Fruit fly (Drosophila melanogaster) whole organism, embryonic: ENCODE data around the gene CG13126.

Experiments used
- Antp ChIP-seq: fragments of 200-800 bp; sonication (Bioruptor generic); optimal IDR thresholded peaks from 3 replicates; lab custom pipeline; 2016; ENCODE audit warnings: missing biosample characterization, missing genetic modification characterization
- Awh ChIP-seq: fragments of 200-800 bp; sonication (Bioruptor generic); IDR thresholded peaks from 2 replicates; pipeline ENCODE4, ENCODE4 v1.3.6; 2022; ENCODE audit warnings: missing biosample characterization, missing genetic modification characterization
- BtbVII ChIP-seq: fragments of 200-800 bp; sonication (Bioruptor generic); optimal IDR thresholded peaks from 3 replicates; lab custom pipeline; 2017; ENCODE audit warnings: missing biosample characterization, mild to moderate bottlenecking, missing genetic modification characterization
- Bteb2 ChIP-seq: fragments of 200-800 bp; sonication (Bioruptor generic); optimal IDR thresholded peaks from 2 replicates; lab custom pipeline; 2016; ENCODE audit warnings: missing biosample characterization, missing genetic modification characterization
- C15 ChIP-seq: fragments of 200-800 bp; sonication (Bioruptor generic); IDR thresholded peaks from 3 replicates; pipeline ENCODE4 v1.3.6; 2022; ENCODE audit warnings: missing biosample characterization, missing genetic modification characterization
- CG10959 ChIP-seq: fragments of 200-800 bp; sonication (Bioruptor generic); IDR thresholded peaks from 2 replicates; pipeline ENCODE4 v1.3.6; 2022; ENCODE audit warnings: missing biosample characterization, missing genetic modification characterization
- CG11504 ChIP-seq: fragments of 200-800 bp; sonication (Bioruptor generic); optimal IDR thresholded peaks from 3 replicates; lab custom pipeline; 2019; ENCODE audit warnings: missing biosample characterization, mild to moderate bottlenecking, missing genetic modification characterization, moderate library complexity
- CG13287 ChIP-seq: fragments of 200-800 bp; sonication (Bioruptor generic); IDR thresholded peaks from 2 replicates; pipeline ENCODE4 v1.3.6; 2022; ENCODE audit warnings: missing biosample characterization, missing genetic modification characterization; ENCODE audit not compliant: partially characterized antibody
- CG14014 ChIP-seq: fragments of 200-800 bp; sonication (Bioruptor generic); IDR thresholded peaks from 2 replicates; pipeline ENCODE4 v1.3.6; 2022; ENCODE audit warnings: missing biosample characterization, missing genetic modification characterization
- CG14667 ChIP-seq: fragments of 200-800 bp; sonication (Bioruptor generic); IDR thresholded peaks from 2 replicates; pipeline ENCODE4 v1.3.6; 2022; ENCODE audit warnings: missing biosample characterization, missing genetic modification characterization
- CG15269 ChIP-seq: fragments of 200-800 bp; sonication (Bioruptor generic); optimal IDR thresholded peaks from 2 replicates; lab custom pipeline; 2018; ENCODE audit warnings: missing biosample characterization, mild to moderate bottlenecking, missing genetic modification characterization, moderate library complexity
- CG1647 ChIP-seq: fragments of 200-800 bp; sonication (Bioruptor generic); optimal IDR thresholded peaks from 3 replicates; lab custom pipeline; 2016; ENCODE audit warnings: missing biosample characterization, missing genetic modification characterization
- CG16863 ChIP-seq: fragments of 200-800 bp; sonication (Bioruptor generic); optimal IDR thresholded peaks from 3 replicates; lab custom pipeline; 2016; ENCODE audit warnings: missing biosample characterization, missing genetic modification characterization
- CG17802 ChIP-seq: fragments of 200-800 bp; sonication (Bioruptor generic); optimal IDR thresholded peaks from 2 replicates; lab custom pipeline; 2018; ENCODE audit warnings: missing biosample characterization, mild to moderate bottlenecking, missing genetic modification characterization, moderate library complexity
- CG1792 ChIP-seq: fragments of 200-800 bp; sonication (Bioruptor generic); optimal IDR thresholded peaks from 2 replicates; lab custom pipeline; 2016; ENCODE audit warnings: missing biosample characterization, missing genetic modification characterization
- CG18011 ChIP-seq: fragments of 200-800 bp; sonication (Bioruptor generic); optimal IDR thresholded peaks from 2 replicates; lab custom pipeline; 2017; ENCODE audit warnings: missing biosample characterization, missing genetic modification characterization, mild to moderate bottlenecking, moderate library complexity, missing genotype
- CG18619 ChIP-seq: fragments of 200-800 bp; sonication (Bioruptor generic); optimal IDR thresholded peaks from 3 replicates; lab custom pipeline; 2017; ENCODE audit warnings: missing biosample characterization, mild to moderate bottlenecking, missing genetic modification characterization
- CG30020 ChIP-seq: fragments of 200-800 bp; optimal IDR thresholded peaks from 2 replicates; lab custom pipeline; 2019; ENCODE audit warnings: missing biosample characterization, mild to moderate bottlenecking, missing genetic modification characterization, moderate library complexity
- CG3065 ChIP-seq: fragments of 200-800 bp; sonication (Bioruptor generic); optimal IDR thresholded peaks from 2 replicates; lab custom pipeline; 2016; ENCODE audit warnings: missing biosample characterization, missing genetic modification characterization
- CG4360 ChIP-seq: fragments of 200-800 bp; sonication (Bioruptor generic); IDR thresholded peaks from 2 replicates; pipeline ENCODE4 v1.3.6; 2022; ENCODE audit warnings: missing biosample characterization, missing genetic modification characterization
- CG4617 ChIP-seq: fragments of 200-800 bp; sonication (Bioruptor generic); optimal IDR thresholded peaks from 3 replicates; lab custom pipeline; 2016; ENCODE audit warnings: missing biosample characterization, missing genetic modification characterization, borderline replicate concordance
- CG7372 ChIP-seq: fragments of 200-800 bp; sonication (Bioruptor generic); IDR thresholded peaks from 2 replicates; pipeline ENCODE4 v1.3.6; 2022; ENCODE audit warnings: missing biosample characterization, missing genetic modification characterization
- CG7745 ChIP-seq: fragments of 200-800 bp; sonication (Bioruptor generic); optimal IDR thresholded peaks from 2 replicates; lab custom pipeline; 2018; ENCODE audit warnings: missing biosample characterization, mild to moderate bottlenecking, missing genetic modification characterization, moderate library complexity
- CG7839 ChIP-seq: fragments of 200-800 bp; sonication (Bioruptor generic); optimal IDR thresholded peaks from 3 replicates; lab custom pipeline; 2018; ENCODE audit warnings: missing biosample characterization, mild to moderate bottlenecking, missing genetic modification characterization, moderate library complexity
- CG8478 ChIP-seq: fragments of >200 bp; optimal IDR thresholded peaks from 2 replicates; lab custom pipeline; 2018
- CG9932 ChIP-seq: fragments of 200-800 bp; sonication (Bioruptor generic); IDR thresholded peaks from 2 replicates; pipeline ENCODE4 v1.3.6; 2022; ENCODE audit warnings: missing biosample characterization, missing genetic modification characterization
- CoRest ChIP-seq: fragments of 200-800 bp; sonication (Bioruptor generic); optimal IDR thresholded peaks from 3 replicates; lab custom pipeline; 2018; ENCODE audit warnings: missing biosample characterization, mild to moderate bottlenecking, missing genetic modification characterization, moderate library complexity
- D ChIP-seq, 2 experiments: fragments of 200-800 bp in 1 of 2; fragments of >200 bp in 1 of 2; sonication (Bioruptor generic) in 1 of 2; optimal IDR thresholded peaks; 2 replicates in 1 of 2; 3 replicates in 1 of 2; lab custom pipeline; 2017; ENCODE audit warnings: mild to moderate bottlenecking in 1 of 2, missing biosample characterization in 1 of 2, missing genetic modification characterization in 1 of 2, missing genetic modification reagents in 1 of 2
- E2f1 ChIP-seq: fragments of 200-800 bp; sonication (Bioruptor generic); IDR thresholded peaks from 2 replicates; pipeline ENCODE4 v1.3.6; 2022; ENCODE audit warnings: missing biosample characterization, missing genetic modification characterization
- Ets65A ChIP-seq: fragments of 200-800 bp; sonication (Bioruptor generic); peaks from one replicate; lab custom pipeline; 2016; ENCODE audit warnings: missing biosample characterization, missing genetic modification characterization
- Myb ChIP-seq: fragments of 200-800 bp; sonication (Bioruptor generic); optimal IDR thresholded peaks from 2 replicates; lab custom pipeline; 2016; ENCODE audit warnings: missing biosample characterization, missing genetic modification characterization
- Pdp1 ChIP-seq, 2 experiments: fragments of 200-800 bp; sonication (Bioruptor generic); optimal IDR thresholded peaks; 3 replicates each; lab custom pipeline; 2016; ENCODE audit warnings: missing biosample characterization in 2 of 2, missing genetic modification characterization in 2 of 2, mild to moderate bottlenecking in 1 of 2, moderate library complexity in 1 of 2
- Spps ChIP-seq: fragments of 200-800 bp; sonication (Bioruptor generic); optimal IDR thresholded peaks from 2 replicates; lab custom pipeline; 2018; ENCODE audit warnings: missing biosample characterization, mild to moderate bottlenecking, missing genetic modification characterization
- TFAM ChIP-seq: fragments of 200-800 bp; sonication (Bioruptor generic); optimal IDR thresholded peaks from 2 replicates; lab custom pipeline; 2017; ENCODE audit warnings: missing biosample characterization, missing genetic modification characterization, inconsistent platforms
- Usf ChIP-seq: fragments of 200-800 bp; sonication (Bioruptor generic); optimal IDR thresholded peaks from 2 replicates; lab custom pipeline; 2017; ENCODE audit warnings: missing genotype, missing biosample characterization, missing genetic modification characterization
- bcd ChIP-seq: fragments of 200-800 bp; sonication (Bioruptor generic); optimal IDR thresholded peaks from 2 replicates; lab custom pipeline; 2017; ENCODE audit warnings: missing biosample characterization, mild to moderate bottlenecking, missing genetic modification characterization
- cad ChIP-seq: fragments of >200 bp; optimal IDR thresholded peaks from 2 replicates; lab custom pipeline; 2017; ENCODE audit warnings: missing biosample characterization, missing genetic modification characterization
- chm ChIP-seq: fragments of 200-800 bp; sonication (Bioruptor generic); IDR thresholded peaks from 2 replicates; pipeline ENCODE4 v1.3.6; 2022; ENCODE audit warnings: missing biosample characterization, missing genetic modification characterization
- cwo ChIP-seq: fragments of 200-800 bp; sonication (Bioruptor generic); optimal IDR thresholded peaks from 3 replicates; lab custom pipeline; 2017; ENCODE audit warnings: missing biosample characterization, missing genetic modification characterization, mild to moderate bottlenecking, moderate library complexity, missing genetic modification reagents
- dm ChIP-seq: fragments of 200-800 bp; sonication (Bioruptor generic); optimal IDR thresholded peaks from 3 replicates; lab custom pipeline; 2016; ENCODE audit warnings: missing biosample characterization, missing genetic modification characterization
- exex ChIP-seq: fragments of 200-800 bp; sonication (Bioruptor generic); optimal IDR thresholded peaks from 4 replicates; lab custom pipeline; 2018; ENCODE audit warnings: missing biosample characterization, mild to moderate bottlenecking, missing genetic modification characterization, moderate library complexity
- gcm2 ChIP-seq: fragments of 200-800 bp; sonication (Bioruptor generic); optimal IDR thresholded peaks from 2 replicates; lab custom pipeline; 2016; ENCODE audit warnings: missing biosample characterization, missing genetic modification characterization
- grn ChIP-seq: fragments of 200-800 bp; sonication (Bioruptor generic); optimal IDR thresholded peaks from 3 replicates; lab custom pipeline; 2017; ENCODE audit warnings: missing biosample characterization, missing genetic modification characterization
- pan ChIP-seq, 4 experiments: fragments of >200 bp in 3 of 4; fragments of 200-800 bp in 1 of 4; sonication (Bioruptor generic) in 1 of 4; optimal IDR thresholded peaks in 3 of 4; IDR thresholded peaks in 1 of 4; 2 replicates each; pipeline versions ENCODE4 v1.3.6 to Lab custom; 2017 to 2022; ENCODE audit warnings: missing biosample characterization in 2 of 4, missing genetic modification characterization in 2 of 4, mixed read lengths in 1 of 4
- pita ChIP-seq: fragments of 200-800 bp; sonication (Bioruptor generic); optimal IDR thresholded peaks from 2 replicates; lab custom pipeline; 2017; ENCODE audit warnings: missing biosample characterization, mild to moderate bottlenecking, missing genetic modification characterization
- pros ChIP-seq: fragments of 200-800 bp; sonication (Bioruptor generic); optimal IDR thresholded peaks from 3 replicates; lab custom pipeline; 2019; ENCODE audit warnings: missing biosample characterization, mild to moderate bottlenecking, missing genetic modification characterization, moderate library complexity
- sens ChIP-seq: fragments of 200-800 bp; sonication (Bioruptor generic); peaks from one replicate; lab custom pipeline; 2016; ENCODE audit warnings: missing biosample characterization, missing genetic modification characterization
- slbo ChIP-seq: fragments of 200-800 bp; sonication (Bioruptor generic); IDR thresholded peaks from 2 replicates; pipeline ENCODE4 v1.3.6; 2022; ENCODE audit warnings: missing biosample characterization, missing genetic modification characterization
- sqz ChIP-seq: fragments of 200-800 bp; sonication (Bioruptor generic); optimal IDR thresholded peaks from 3 replicates; lab custom pipeline; 2018; ENCODE audit warnings: missing biosample characterization, mild to moderate bottlenecking, missing genetic modification characterization

Gene CG13126

DNA sequence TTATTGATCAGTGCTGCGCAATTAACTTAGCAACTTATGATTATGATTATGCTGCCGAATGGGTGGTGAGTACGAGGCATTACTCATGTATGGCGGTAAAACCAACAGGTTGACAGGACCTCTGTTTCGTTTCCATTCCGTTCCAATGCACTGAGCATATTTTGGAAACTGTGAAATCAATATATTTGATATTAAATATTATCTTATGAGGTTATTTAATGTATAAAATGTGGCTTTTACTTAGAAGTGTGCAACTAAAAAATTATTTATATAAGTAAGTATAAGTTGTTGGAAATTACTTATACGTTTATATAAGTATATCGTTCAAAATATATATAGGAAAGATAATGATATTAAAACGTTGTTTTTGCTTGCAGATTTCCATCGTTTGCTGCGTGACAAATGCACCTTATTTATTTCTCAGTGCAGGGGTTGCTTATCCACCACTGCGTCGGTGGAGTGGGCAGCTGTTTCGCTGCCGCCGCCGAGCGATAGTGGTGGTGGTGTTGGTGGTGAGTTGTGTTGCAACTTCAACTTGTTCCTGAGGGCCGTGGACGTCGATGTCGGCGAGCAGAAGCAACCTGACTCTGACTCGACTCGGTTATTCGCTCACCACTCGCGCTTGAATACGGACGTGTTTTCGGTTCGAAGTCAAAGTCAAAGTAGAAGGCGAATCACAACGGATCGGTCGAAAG, 30.2 kb upstream of the CG13126 start, which contains the start of gene bib (continued):
- TF ChIP-seq exex (tag; lab: Kevin White, UChicago) (peak; percentile 31), Pdp1 (GFP tag; optimal IDR thresholded peaks at IDR 0.05; lab: Kevin White, UChicago) (peak; percentile 14 to 57), chm (GFP tag; lab: Robert Waterston, UW) (peak; percentile 85), Ets65A (GFP tag; lab: Kevin White, UChicago) (no peak), CG14014 (GFP tag; lab: Robert Waterston, UW) (peak; percentile 46; the same call in 1 of the 2 replicates), pan (optimal IDR thresholded peaks at IDR 0.05; lab: Kevin White, UChicago) (no peak), pan (GFP tag; optimal IDR thresholded peaks at IDR 0.05 in 1 of 2, IDR thresholded peaks at IDR 0.05 in 1 of 2) (peak in 1 of 2 experiments; percentile 58), CG10959 (GFP tag; lab: Robert Waterston, UW) (peak; percentile 79), CG7839 (peak; percentile 91), Bteb2 (GFP tag; lab: Kevin White, UChicago) (no peak), CG30020 (tag; lab: Kevin White, UChicago) (peak; percentile 90), pros (peak; percentile 60), TFAM (GFP tag; lab: Kevin White, UChicago) (peak; percentile 48), CG15269 (tag; lab: Kevin White, UChicago) (peak; percentile 77), D (optimal IDR thresholded peaks at IDR 0.05; lab: Kevin White, UChicago) (no peak), D (GFP tag; optimal IDR thresholded peaks at IDR 0.05; lab: Kevin White, UChicago) (peak; percentile 89), CG7745 (no peak), Awh (GFP tag; lab: Robert Waterston, UW) (peak; percentile 56; the same call in 1 of the 2 replicates), CG7372 (GFP tag; lab: Robert Waterston, UW) (no peak), C15 (GFP tag; lab: Robert Waterston, UW) (no peak), CG4360 (GFP tag; lab: Robert Waterston, UW) (peak; percentile 39; the same call in 1 of the 2 replicates), CG3065 (GFP tag; lab: Kevin White, UChicago) (peak; percentile 51), BtbVII (GFP tag; lab: Kevin White, UChicago) (peak; percentile 74), slbo (GFP tag; lab: Robert Waterston, UW) (peak; percentile 68), CG14667 (GFP tag; lab: Robert Waterston, UW) (peak; percentile 13; the same call in 1 of the 2 replicates), CG18011 (GFP tag; lab: Kevin White, UChicago) (no peak), pita (GFP tag; lab: Kevin White, UChicago) (no peak), Antp (GFP tag; lab: Kevin White, UChicago) (peak; percentile 10), CG4617 (peak; percentile 59), Spps (tag; lab: Kevin White, UChicago) (peak; percentile 67), Myb (peak; percentile 15), CoRest (peak; percentile 89), CG17802 (tag; lab: Kevin White, UChicago) (peak; percentile 21), bcd (GFP tag; lab: Kevin White, UChicago) (peak; percentile 86), cad (GFP tag; lab: Kevin White, UChicago) (no peak), CG11504 (tag; lab: Kevin White, UChicago) (peak; percentile 89), CG9932 (GFP tag; lab: Robert Waterston, UW) (no peak), dm (GFP tag; lab: Kevin White, UChicago) (no peak), CG16863 (GFP tag; lab: Kevin White, UChicago) (no peak), CG1792 (GFP tag; lab: Kevin White, UChicago) (no peak), cwo (peak; percentile 80), Usf (GFP tag; lab: Kevin White, UChicago) (peak; percentile 66), gcm2 (GFP tag; lab: Kevin White, UChicago) (no peak), CG8478 (lab: Kevin White, UChicago) (no peak), sqz (peak; percentile 78), E2f1 (GFP tag; lab: Robert Waterston, UW) (peak; percentile 66), grn (GFP tag; lab: Kevin White, UChicago) (peak; percentile 46), sens (GFP tag; lab: Kevin White, UChicago) (peak; percentile 72), CG18619 (GFP tag; lab: Kevin White, UChicago) (peak; percentile 86), CG13287 (GFP tag; lab: Robert Waterston, UW) (no peak), CG1647 (GFP tag; lab: Kevin White, UChicago) (no peak)
